Fruit fly (Drosophila melanogaster): ENCODE results near the gene CG9630.
A peak's percentile ranks its signal among the peaks of the same experiment; 100 is the strongest.

Gene CG9630

dm6 chr3R:8224726-8225460, 44.8 kb downstream of the CG9630 start:
- TF ChIP-seq cic (GFP tag; optimal IDR thresholded peaks at IDR 0.05) (no peak), Crg-1 (GFP tag; optimal IDR thresholded peaks at IDR 0.05) (no peak), CG5204 (GFP tag; optimal IDR thresholded peaks at IDR 0.05) (no peak), bab1 (GFP tag; optimal IDR thresholded peaks at IDR 0.05) (no peak), CG14711 (tag; optimal IDR thresholded peaks at IDR 0.05) (no peak), CG12768 (GFP tag; optimal IDR thresholded peaks at IDR 0.05) (no peak), Mnt (GFP tag; optimal IDR thresholded peaks at IDR 0.05) (no peak), toe (GFP tag; optimal IDR thresholded peaks at IDR 0.05) (no peak), CG7101 (tag; optimal IDR thresholded peaks at IDR 0.05) (no peak), CG7045 (GFP tag; optimal IDR thresholded peaks at IDR 0.05) (no peak), CG11617 (GFP tag; optimal IDR thresholded peaks at IDR 0.05) (no peak), cnc (optimal IDR thresholded peaks at IDR 0.05) (no peak), Clk (GFP tag; optimal IDR thresholded peaks at IDR 0.05) (no peak), CG1620 (GFP tag; optimal IDR thresholded peaks at IDR 0.05) (no peak)

- TF ChIP-seq CG14711 (tag; optimal IDR thresholded peaks at IDR 0.05) (no peak), CG11617 (GFP tag; optimal IDR thresholded peaks at IDR 0.05) (no peak), CG33017 (tag; optimal IDR thresholded peaks at IDR 0.05) (no peak), CG7101 (tag; optimal IDR thresholded peaks at IDR 0.05) (no peak), pad (GFP tag; optimal IDR thresholded peaks at IDR 0.05) (no peak)
Observed at dm6 chr3R:8223074-8223597, 46.6 kb downstream of the CG9630 start.

dm6 chr3R:8219891-8220290, 49.8 kb downstream of the CG9630 start, which contains the start of gene CG18249:
CG18249 (plus strand) TSS chr3R:8220146.
- TF ChIP-seq CG14711 (tag; optimal IDR thresholded peaks at IDR 0.05) (no peak), Hr96 (GFP tag; optimal IDR thresholded peaks at IDR 0.05) (no peak), CG7045 (GFP tag; optimal IDR thresholded peaks at IDR 0.05) (no peak), tj (GFP tag; optimal IDR thresholded peaks at IDR 0.05) (no peak), ovo (GFP tag; optimal IDR thresholded peaks at IDR 0.05) (no peak), CG7101 (tag; optimal IDR thresholded peaks at IDR 0.05) (no peak), pad (GFP tag; optimal IDR thresholded peaks at IDR 0.05) (peak; percentile 4), kay (GFP tag; ENCODE audit: borderline replicate concordance) (no peak), cic (GFP tag; optimal IDR thresholded peaks at IDR 0.05) (peak; percentile 85), CG33017 (tag; optimal IDR thresholded peaks at IDR 0.05) (no peak), CG1620 (GFP tag; optimal IDR thresholded peaks at IDR 0.05) (no peak), Mnt (GFP tag; optimal IDR thresholded peaks at IDR 0.05) (no peak), Crg-1 (GFP tag; optimal IDR thresholded peaks at IDR 0.05) (no peak), bab1 (GFP tag; optimal IDR thresholded peaks at IDR 0.05) (no peak)

Measured in whole organism, adult.